Worm (Caenorhabditis elegans) whole organism, L4 larva: Measurements from ENCODE around the gene Y53G8B.1.
A peak's percentile ranks its signal among the peaks of the same experiment; 100 is the strongest.

Experiments used
- D1046.2 ChIP-seq: fragments of 200-800 bp; sonication (Bioruptor generic); IDR thresholded peaks from 2 replicates; pipeline ENCODE4 v1.3.6; 2022; ENCODE audit warnings: missing genetic modification characterization, missing compliant biosample characterization
- F10B5.3 ChIP-seq: sonication (generic microtip); optimal IDR thresholded peaks from 2 replicates; lab custom pipeline; 2016; ENCODE audit warnings: mild to moderate bottlenecking, missing genetic modification characterization, missing compliant biosample characterization
- F49E8.2 ChIP-seq: sonication (generic microtip); optimal IDR thresholded peaks from 2 replicates; lab custom pipeline; 2016; ENCODE audit warnings: missing compliant biosample characterization, mild to moderate bottlenecking, missing genetic modification characterization, borderline replicate concordance
- T20F7.1 ChIP-seq: fragments of 200-800 bp; sonication (Bioruptor generic); optimal IDR thresholded peaks from 2 replicates; lab custom pipeline; 2018; ENCODE audit warnings: mild to moderate bottlenecking, missing genetic modification characterization, missing compliant biosample characterization
- Y48G9A.11 ChIP-seq: fragments of 200-800 bp; sonication (Bioruptor generic); IDR thresholded peaks from 2 replicates; pipeline ENCODE4 v1.3.6; 2022; ENCODE audit warnings: missing genetic modification reagents, missing genetic modification characterization, missing compliant biosample characterization
- ZK546.5 ChIP-seq, 2 experiments: sonication (generic microtip); optimal IDR thresholded peaks; 2 replicates each; lab custom pipeline; 2017; ENCODE audit warnings: missing biosample characterization in 2 of 2, missing genetic modification characterization in 2 of 2
- ama-1 ChIP-seq: fragments of 150-350 bp; optimal IDR thresholded peaks from 2 replicates; lab custom pipeline; 2014; ENCODE audit warnings: inconsistent platforms, mixed read lengths
- arid-1 ChIP-seq: fragments of 200-800 bp; sonication (Bioruptor generic); conservative IDR thresholded peaks from 2 replicates; pipeline ENCODE4 v1.3.6; 2022; ENCODE audit warnings: missing genetic modification reagents, missing genetic modification characterization, missing compliant biosample characterization
- ceh-28 ChIP-seq: fragments of 150-350 bp; optimal IDR thresholded peaks from 2 replicates; lab custom pipeline; 2014; ENCODE audit warnings: missing biosample characterization, missing genetic modification reagents, missing genetic modification characterization
- ceh-32 ChIP-seq: sonication (generic microtip); optimal IDR thresholded peaks from 2 replicates; lab custom pipeline; 2016; ENCODE audit warnings: mild to moderate bottlenecking, missing genetic modification characterization, missing compliant biosample characterization; ENCODE audit not compliant: poor library complexity
- ceh-44 ChIP-seq: fragments of 200-800 bp; sonication (Bioruptor generic); IDR thresholded peaks from 2 replicates; pipeline ENCODE4 v1.3.6; 2022; ENCODE audit warnings: missing genetic modification reagents, missing genetic modification characterization, missing compliant biosample characterization
- ceh-82 ChIP-seq: sonication (generic microtip); optimal IDR thresholded peaks from 2 replicates; lab custom pipeline; 2017; ENCODE audit warnings: missing biosample characterization, missing genetic modification characterization
- daf-12 ChIP-seq: fragments of 150-350 bp; optimal IDR thresholded peaks from 2 replicates; lab custom pipeline; 2014; ENCODE audit warnings: missing biosample characterization, missing genetic modification reagents, missing genetic modification characterization
- daf-19 ChIP-seq: fragments of 200-800 bp; sonication (Bioruptor generic); conservative IDR thresholded peaks from 2 replicates; pipeline ENCODE4 v1.3.6; 2022; ENCODE audit warnings: missing genetic modification characterization, missing compliant biosample characterization
- dmd-6 ChIP-seq: fragments of 200-800 bp; sonication (Bioruptor generic); IDR thresholded peaks from 2 replicates; pipeline ENCODE4 v1.3.6; 2022; ENCODE audit warnings: missing genetic modification reagents, missing genetic modification characterization, missing compliant biosample characterization
- dmd-8 ChIP-seq: fragments of 200-800 bp; sonication (Bioruptor generic); IDR thresholded peaks from 2 replicates; pipeline ENCODE4 v1.3.6; 2022; ENCODE audit warnings: missing genetic modification characterization, missing compliant biosample characterization
- egl-27 ChIP-seq: sonication (generic microtip); optimal IDR thresholded peaks from 3 replicates; lab custom pipeline; 2017; ENCODE audit warnings: missing biosample characterization, missing genetic modification reagents, missing genetic modification characterization
- egl-43 ChIP-seq: fragments of 200-800 bp; sonication (Bioruptor generic); IDR thresholded peaks from 2 replicates; pipeline ENCODE4 v1.3.6; 2022; ENCODE audit warnings: missing genetic modification reagents, missing genetic modification characterization, missing compliant biosample characterization
- gei-8 ChIP-seq: fragments of 200-800 bp; sonication (Bioruptor generic); optimal IDR thresholded peaks from 2 replicates; lab custom pipeline; 2018; ENCODE audit warnings: mild to moderate bottlenecking, missing genetic modification characterization, missing compliant biosample characterization
- hmg-1.1 ChIP-seq: fragments of 200-800 bp; sonication (Bioruptor generic); IDR thresholded peaks from 2 replicates; pipeline ENCODE4 v1.3.6; 2022; ENCODE audit warnings: missing genetic modification reagents, missing genetic modification characterization, missing compliant biosample characterization
- jun-1 ChIP-seq: fragments of 150-350 bp; optimal IDR thresholded peaks from 2 replicates; lab custom pipeline; 2014; ENCODE audit warnings: missing biosample characterization, missing genetic modification reagents, missing genetic modification characterization
- lim-7 ChIP-seq: fragments of 200-800 bp; sonication (Bioruptor generic); IDR thresholded peaks from 2 replicates; pipeline ENCODE4 v1.3.6; 2022; ENCODE audit warnings: missing genetic modification characterization, missing compliant biosample characterization
- lin-1 ChIP-seq: fragments of 200-800 bp; sonication (Bioruptor generic); IDR thresholded peaks from 2 replicates; pipeline ENCODE4 v1.3.6; 2022; ENCODE audit warnings: missing genetic modification reagents, missing genetic modification characterization, missing compliant biosample characterization
- lin-13 ChIP-seq: fragments of 150-350 bp; optimal IDR thresholded peaks from 2 replicates; lab custom pipeline; 2014; ENCODE audit warnings: missing biosample characterization, missing genetic modification reagents, missing genetic modification characterization
- lin-38 ChIP-seq: fragments of 200-800 bp; sonication (Bioruptor generic); IDR thresholded peaks from 2 replicates; pipeline ENCODE4 v1.3.6; 2022; ENCODE audit warnings: missing genetic modification reagents, missing genetic modification characterization, missing compliant biosample characterization
- lir-3 ChIP-seq: sonication (generic microtip); optimal IDR thresholded peaks from 2 replicates; lab custom pipeline; 2016; ENCODE audit warnings: mild to moderate bottlenecking, missing genetic modification characterization, missing compliant biosample characterization
- nhr-10 ChIP-seq: fragments of 150-350 bp; optimal IDR thresholded peaks from 2 replicates; lab custom pipeline; 2014; ENCODE audit warnings: missing biosample characterization, missing genetic modification characterization
- nhr-11 ChIP-seq: fragments of 150-350 bp; optimal IDR thresholded peaks from 2 replicates; lab custom pipeline; 2014; ENCODE audit warnings: missing biosample characterization, missing genetic modification characterization
- nhr-111 ChIP-seq: fragments of 200-800 bp; sonication (Bioruptor generic); optimal IDR thresholded peaks from 2 replicates; lab custom pipeline; 2018; ENCODE audit warnings: mild to moderate bottlenecking, missing genetic modification characterization, missing compliant biosample characterization
- nhr-237 ChIP-seq: sonication (generic microtip); optimal IDR thresholded peaks from 2 replicates; lab custom pipeline; 2017; ENCODE audit warnings: missing biosample characterization, missing genetic modification characterization
- nhr-28 ChIP-seq: fragments of 150-350 bp; optimal IDR thresholded peaks from 2 replicates; lab custom pipeline; 2014; ENCODE audit warnings: missing biosample characterization, missing genetic modification characterization
- nhr-41 ChIP-seq: fragments of 200-800 bp; sonication (Bioruptor generic); IDR thresholded peaks from 2 replicates; pipeline ENCODE4 v1.3.6; 2022; ENCODE audit warnings: missing genetic modification reagents, missing genetic modification characterization, missing compliant biosample characterization
- nhr-6 ChIP-seq: fragments of 150-350 bp; optimal IDR thresholded peaks from 2 replicates; lab custom pipeline; 2014; ENCODE audit warnings: missing biosample characterization, missing genetic modification characterization
- nhr-76 ChIP-seq: fragments of 150-350 bp; optimal IDR thresholded peaks from 2 replicates; lab custom pipeline; 2014; ENCODE audit warnings: missing biosample characterization, missing genetic modification characterization
- pha-4 ChIP-seq, 2 experiments: fragments of 150-350 bp in 1 of 2; fragments of 200-800 bp in 1 of 2; sonication (Bioruptor generic) in 1 of 2; IDR thresholded peaks in 1 of 2; optimal IDR thresholded peaks in 1 of 2; 2 replicates each; pipeline versions ENCODE4 v1.3.6 to Lab custom; 2014 to 2022; ENCODE audit warnings: missing genetic modification characterization in 2 of 2, missing genetic modification reagents in 2 of 2, missing biosample characterization in 1 of 2, missing compliant biosample characterization in 1 of 2
- php-3 ChIP-seq: fragments of 200-800 bp; sonication (Bioruptor generic); IDR thresholded peaks from 2 replicates; pipeline ENCODE4 v1.3.6; 2022; ENCODE audit warnings: missing genetic modification reagents, missing genetic modification characterization, missing compliant biosample characterization
- pqm-1 ChIP-seq: sonication (generic microtip); optimal IDR thresholded peaks from 2 replicates; lab custom pipeline; 2017; ENCODE audit warnings: missing biosample characterization, missing genetic modification characterization
- rbr-2 ChIP-seq: sonication (generic microtip); optimal IDR thresholded peaks from 2 replicates; lab custom pipeline; 2016; ENCODE audit warnings: missing genotype, missing genetic modification characterization, missing compliant biosample characterization
- saeg-2 ChIP-seq: fragments of 200-800 bp; sonication (Bioruptor generic); IDR thresholded peaks from 2 replicates; pipeline ENCODE4 v1.3.6; 2022; ENCODE audit warnings: missing genetic modification reagents, missing genetic modification characterization, missing compliant biosample characterization
- sdz-12 ChIP-seq: fragments of 200-800 bp; sonication (Bioruptor generic); optimal IDR thresholded peaks from 2 replicates; lab custom pipeline; 2018; ENCODE audit warnings: mild to moderate bottlenecking, missing genetic modification characterization, missing compliant biosample characterization
- spr-3 ChIP-seq: fragments of 200-800 bp; sonication (Bioruptor generic); optimal IDR thresholded peaks from 2 replicates; lab custom pipeline; 2018; ENCODE audit warnings: mild to moderate bottlenecking, missing genetic modification characterization, missing compliant biosample characterization
- tra-1 ChIP-seq: fragments of 200-800 bp; sonication (Bioruptor generic); IDR thresholded peaks from 2 replicates; pipeline ENCODE4 v1.3.6; 2022; ENCODE audit warnings: missing genetic modification reagents, missing genetic modification characterization, missing compliant biosample characterization
- unc-130 ChIP-seq: sonication (generic microtip); optimal IDR thresholded peaks from 2 replicates; lab custom pipeline; 2016; ENCODE audit warnings: missing genetic modification reagents, missing genetic modification characterization, missing compliant biosample characterization
- zag-1 ChIP-seq: fragments of 150-350 bp; optimal IDR thresholded peaks from 2 replicates; lab custom pipeline; 2014; ENCODE audit warnings: missing biosample characterization, missing genetic modification characterization
- zfp-2 ChIP-seq: sonication (generic microtip); optimal IDR thresholded peaks from 2 replicates; lab custom pipeline; 2016; ENCODE audit warnings: mild to moderate bottlenecking, missing genetic modification characterization, missing compliant biosample characterization
- zfp-3 ChIP-seq: fragments of 200-800 bp; sonication (Bioruptor generic); conservative IDR thresholded peaks from 2 replicates; pipeline ENCODE4 v1.3.6; 2022; ENCODE audit warnings: missing genetic modification reagents, missing genetic modification characterization, missing compliant biosample characterization
- ztf-7 ChIP-seq: fragments of 150-350 bp; optimal IDR thresholded peaks from 2 replicates; lab custom pipeline; 2014; ENCODE audit warnings: missing biosample characterization, missing genetic modification characterization

Y53G8B.1 gene

DNA sequence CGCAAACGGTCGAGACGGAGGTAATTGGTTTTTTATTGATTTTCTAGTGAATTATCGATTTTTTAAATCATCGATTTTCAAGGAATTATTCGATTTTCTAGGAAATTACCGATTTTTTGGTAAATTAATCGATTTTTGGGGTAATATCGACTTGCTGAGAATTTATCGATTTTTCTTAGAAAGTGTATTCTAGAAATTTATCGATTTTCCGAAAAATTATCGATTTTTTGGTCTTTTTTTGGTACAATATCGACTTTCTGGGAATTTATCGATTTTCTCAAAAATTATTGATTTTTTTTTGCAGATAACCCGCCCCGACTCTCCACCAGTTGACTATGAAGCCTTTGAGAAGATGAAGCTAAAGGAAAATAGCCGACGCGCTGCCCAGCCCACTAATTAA is 41.5 kb downstream of the Y53G8B.1 start:
- TF ChIP-seq Y48G9A.11 (GFP tag; lab: Robert Waterston, UW) (no peak), ceh-28 (tag; lab: Kevin White, UChicago) (peak; percentile 98), D1046.2 (no peak)

DNA sequence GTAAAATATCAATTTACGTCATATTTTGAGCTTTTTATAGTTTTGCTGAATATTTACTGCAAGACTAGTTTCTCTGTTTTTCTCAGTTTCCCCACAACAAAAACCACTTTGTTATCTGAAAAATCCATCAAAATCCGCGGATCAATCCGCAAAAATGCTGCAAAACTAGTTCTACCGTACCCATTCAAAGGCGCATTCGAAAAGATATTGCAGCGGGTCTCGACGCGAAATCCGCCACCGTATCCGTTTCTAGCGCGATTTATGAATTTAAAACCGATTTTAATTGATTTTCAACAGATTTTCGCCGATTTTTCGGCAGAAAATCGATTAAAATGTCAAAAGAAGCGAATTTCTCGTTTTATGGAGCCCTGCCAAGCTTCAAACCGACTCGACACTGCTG is 42.3 kb downstream of the Y53G8B.1 start, which contains the start of gene R148.4:
Gene R148.4 (plus strand): TSS at position 211 of the 400 bp plus-strand sequence.
- TF ChIP-seq pha-4 (GFP tag; IDR thresholded peaks at IDR 0.05; lab: Robert Waterston, UW) = no peak
- no peak for TF ChIP-seq pha-4 (tag; optimal IDR thresholded peaks at IDR 0.05; lab: Kevin White, UChicago)
- 0 out of 2 replicates have a peak, but pooled peaks have one; percentile 43 for TF ChIP-seq Y48G9A.11 (GFP tag; lab: Robert Waterston, UW)
- peak; percentile 19 for TF ChIP-seq unc-130 (GFP tag; lab: Kevin White, UChicago)
- TF ChIP-seq F49E8.2 (tag; lab: Kevin White, UChicago) = peak; percentile 64

DNA sequence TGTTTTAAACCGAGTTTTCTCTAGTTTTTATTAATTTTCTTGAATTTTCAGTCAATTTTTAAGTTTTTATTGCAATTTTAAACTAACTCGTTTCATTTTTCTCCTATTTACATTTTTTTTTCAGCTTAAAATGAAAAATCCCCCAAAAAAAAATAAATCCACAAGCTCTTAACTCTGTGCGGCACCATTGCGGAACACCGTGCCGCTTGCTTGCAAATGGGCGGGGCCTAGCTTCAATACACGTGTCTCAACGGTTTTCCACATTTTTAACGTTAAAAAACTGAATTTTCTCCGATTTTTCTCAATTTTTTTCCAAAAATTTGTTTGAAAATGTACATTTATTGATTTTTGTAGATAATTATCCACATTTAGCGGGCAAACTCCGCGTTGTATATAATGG is 45.9 kb downstream of the Y53G8B.1 start, which contains the start of gene R148.3:
Gene R148.3 (plus strand): TSS at position 347 of the 400 bp plus-strand sequence.
- TF ChIP-seq nhr-28 (tag; lab: Kevin White, UChicago) (no peak), jun-1 (no peak), saeg-2 (GFP tag; lab: Robert Waterston, UW) (no peak), lin-1 (GFP tag; lab: Robert Waterston, UW) (no peak), T20F7.1 (GFP tag; lab: Kevin White, UChicago) (no peak), ceh-28 (tag; lab: Kevin White, UChicago) (no peak), zag-1 (tag; lab: Kevin White, UChicago) (no peak), lir-3 (tag; lab: Kevin White, UChicago) (no peak), ceh-44 (GFP tag; lab: Robert Waterston, UW) (no peak), dmd-6 (GFP tag; lab: Robert Waterston, UW) (no peak), dmd-8 (GFP tag; lab: Robert Waterston, UW) (no peak), lin-13 (GFP tag; lab: Kevin White, UChicago) (peak; percentile 50), nhr-237 (tag; lab: Kevin White, UChicago) (no peak), F10B5.3 (no peak), gei-8 (GFP tag; lab: Kevin White, UChicago) (no peak), arid-1 (GFP tag; lab: Robert Waterston, UW) (0 out of 2 replicates have a peak, but pooled peaks have one; percentile 40), ceh-32 (tag; lab: Kevin White, UChicago) (no peak), ceh-82 (tag; lab: Kevin White, UChicago) (no peak), zfp-3 (GFP tag; lab: Robert Waterston, UW) (no peak), lin-38 (peak; percentile 68), rbr-2 (tag; lab: Kevin White, UChicago) (no peak), egl-43 (GFP tag; lab: Robert Waterston, UW) (no peak), spr-3 (no peak), sdz-12 (GFP tag; lab: Kevin White, UChicago) (no peak), nhr-10 (tag; lab: Kevin White, UChicago) (no peak), lim-7 (no peak), nhr-111 (GFP tag; lab: Kevin White, UChicago) (no peak), pqm-1 (no peak), php-3 (GFP tag; lab: Robert Waterston, UW) (no peak), daf-19 (no peak), zfp-2 (tag; lab: Kevin White, UChicago) (no peak), nhr-6 (tag; lab: Kevin White, UChicago) (no peak), pha-4 (GFP tag; IDR thresholded peaks at IDR 0.05; lab: Robert Waterston, UW) (peak; percentile 53; the same call in 1 of the 2 replicates), pha-4 (tag; optimal IDR thresholded peaks at IDR 0.05; lab: Kevin White, UChicago) (no peak), nhr-11 (tag; lab: Kevin White, UChicago) (no peak), Y48G9A.11 (GFP tag; lab: Robert Waterston, UW) (no peak), nhr-76 (tag; lab: Kevin White, UChicago) (no peak), ama-1 (lab: Kevin White, UChicago) (no peak), hmg-1.1 (GFP tag; lab: Robert Waterston, UW) (peak; percentile 53; the same call in 1 of the 2 replicates), tra-1 (GFP tag; lab: Robert Waterston, UW) (no peak), daf-12 (no peak), ztf-7 (no peak), ZK546.5 (tag; optimal IDR thresholded peaks at IDR 0.05; lab: Kevin White, UChicago) (no peak), egl-27 (no peak), nhr-41 (GFP tag; lab: Robert Waterston, UW) (no peak)
